Worm (Caenorhabditis elegans) whole organism, midembryonic: Measurements from ENCODE around the gene tmed-1.

ENCODE experiments used
- T22C8.4 ChIP-seq: fragments of 200-800 bp; sonication (Bioruptor generic); IDR thresholded peaks from 2 replicates; pipeline ENCODE4 v1.3.6; 2022; ENCODE audit warnings: missing genetic modification characterization, missing compliant biosample characterization
- cog-1 ChIP-seq: sonication (generic microtip); optimal IDR thresholded peaks from 2 replicates; lab custom pipeline; 2016; ENCODE audit warnings: missing genetic modification characterization, missing compliant biosample characterization
- flt-1 ChIP-seq: fragments of 200-800 bp; sonication (Bioruptor generic); IDR thresholded peaks from 2 replicates; pipeline ENCODE4 v1.3.6; 2022; ENCODE audit warnings: missing genetic modification characterization, missing compliant biosample characterization
- klf-2 ChIP-seq: fragments of 200-800 bp; sonication (Bioruptor generic); conservative IDR thresholded peaks from 2 replicates; pipeline ENCODE4 v1.3.6; 2022; ENCODE audit warnings: missing genetic modification reagents, missing genetic modification characterization, missing compliant biosample characterization
- med-1 ChIP-seq: sonication (generic microtip); optimal IDR thresholded peaks from 2 replicates; lab custom pipeline; 2017; ENCODE audit warnings: missing genetic modification characterization, mild to moderate bottlenecking, missing compliant biosample characterization, antibody characterized with exemption, missing genetic modification reagents; ENCODE audit not compliant: insufficient read depth
- ztf-23 ChIP-seq: fragments of 200-800 bp; sonication (Bioruptor generic); IDR thresholded peaks from 2 replicates; pipeline ENCODE4 v1.3.6; 2022; ENCODE audit warnings: missing genetic modification reagents, missing genetic modification characterization, missing compliant biosample characterization
- ztf-29 ChIP-seq: fragments of 200-800 bp; sonication (Bioruptor generic); IDR thresholded peaks from 2 replicates; pipeline ENCODE4 v1.3.6; 2022; ENCODE audit warnings: missing genetic modification reagents, missing genetic modification characterization, missing compliant biosample characterization

ce11 chrIV:12121076-12121475 is 43.1 kb upstream of the tmed-1 start, which contains the start of the genes ddb-1 and M18.6:
- TF ChIP-seq med-1 (GFP tag; lab: Kevin White, UChicago) (no peak), T22C8.4 (GFP tag; lab: Robert Waterston, UW) (no peak), klf-2 (no peak), flt-1 (GFP tag; lab: Robert Waterston, UW) (no peak), ztf-29 (GFP tag; lab: Robert Waterston, UW) (no peak), cog-1 (no peak), ztf-23 (GFP tag; lab: Robert Waterston, UW) (no peak)
